Worm (Caenorhabditis elegans): ENCODE measurements around the gene mrps-16.

mrps-16 gene

DNA sequence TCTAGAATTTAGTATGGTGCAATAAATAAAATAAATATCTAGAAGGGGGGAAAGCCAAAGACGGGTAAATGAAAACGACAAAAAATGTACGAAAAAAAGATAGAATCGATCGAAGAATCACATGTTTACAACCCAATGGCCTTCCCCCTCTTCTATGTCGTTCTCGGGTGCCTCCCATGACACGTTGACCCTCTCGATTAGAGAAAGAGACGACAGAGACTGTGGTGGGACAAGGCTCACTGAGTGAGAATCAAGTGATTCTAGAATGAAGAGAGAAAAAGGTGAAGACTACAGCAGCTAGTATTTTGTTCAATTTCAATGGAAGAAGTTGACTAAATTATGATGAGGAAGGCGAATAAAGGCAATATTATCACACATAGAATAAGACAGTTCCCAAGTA lies 48.1 kb upstream of the mrps-16 start:
- peak; percentile 43 for TF ChIP-seq unc-62 (GFP tag; optimal IDR thresholded peaks at IDR 0.05)
- peak; percentile 26; the same call in 1 of the 2 replicates for TF ChIP-seq C06A6.2 (GFP tag; conservative IDR thresholded peaks at IDR 0.05)
- no peak for TF ChIP-seq K11D2.4 (GFP tag; IDR thresholded peaks at IDR 0.05)
- peak; percentile 45 for TF ChIP-seq pha-4 (tag; optimal IDR thresholded peaks at IDR 0.05)
- TF ChIP-seq die-1 (tag; optimal IDR thresholded peaks at IDR 0.05): peak; percentile 23
- TF ChIP-seq ets-4 (GFP tag; optimal IDR thresholded peaks at IDR 0.05): peak; percentile 13
- TF ChIP-seq unc-130 (GFP tag; optimal IDR thresholded peaks at IDR 0.05): no peak
- TF ChIP-seq hsf-1 (GFP tag; IDR thresholded peaks at IDR 0.05): no peak
- peak; percentile 38 for TF ChIP-seq K12H6.12 (tag; optimal IDR thresholded peaks at IDR 0.05)
- 0 out of 2 replicates have a peak, but pooled peaks have one; percentile 47 for TF ChIP-seq rcor-1 (GFP tag; IDR thresholded peaks at IDR 0.05)
- TF ChIP-seq attf-5 (GFP tag; optimal IDR thresholded peaks at IDR 0.05): peak; percentile 74
- no peak for TF ChIP-seq rec-8 (tag; optimal IDR thresholded peaks at IDR 0.05)
- TF ChIP-seq lin-40 (tag; optimal IDR thresholded peaks at IDR 0.05): peak; percentile 15
- TF ChIP-seq B0261.1 (tag; optimal IDR thresholded peaks at IDR 0.05): no peak
- TF ChIP-seq madf-10 (tag; optimal IDR thresholded peaks at IDR 0.05): peak; percentile 32
- peak; percentile 47 for TF ChIP-seq atf-7 (tag; optimal IDR thresholded peaks at IDR 0.05)
- TF ChIP-seq cebp-1 (GFP tag; IDR thresholded peaks at IDR 0.05): no peak; the same call in 1 of the 2 replicates
- peak; percentile 65 for TF ChIP-seq cebp-1 (tag; optimal IDR thresholded peaks at IDR 0.05)
- TF ChIP-seq F52B5.7 (tag; optimal IDR thresholded peaks at IDR 0.05): no peak
- TF ChIP-seq ztf-3 (GFP tag; optimal IDR thresholded peaks at IDR 0.05): no peak
- TF ChIP-seq Y53F4B.3 (GFP tag; IDR thresholded peaks at IDR 0.05): no peak
- TF ChIP-seq lin-26 (GFP tag; IDR thresholded peaks at IDR 0.05): peak; percentile 62; the same call in 1 of the 2 replicates
- no peak for TF ChIP-seq snpc-4 (GFP tag; optimal IDR thresholded peaks at IDR 0.05)
- TF ChIP-seq snpc-4 (tag; optimal IDR thresholded peaks at IDR 0.05): peak in 3 of 4 experiments; percentile 8 to 18 (median 9)
- no peak for TF ChIP-seq ztf-26 (tag; optimal IDR thresholded peaks at IDR 0.05)
- peak in 1 of 2 experiments; percentile 32 for TF ChIP-seq let-607 (tag; optimal IDR thresholded peaks at IDR 0.05)
- TF ChIP-seq mcd-1 (GFP tag; IDR thresholded peaks at IDR 0.05): peak; percentile 51
- peak; percentile 6 for TF ChIP-seq somi-1 (GFP tag; optimal IDR thresholded peaks at IDR 0.05)
- TF ChIP-seq egrh-3 (GFP tag; IDR thresholded peaks at IDR 0.05): 0 out of 2 replicates have a peak, but pooled peaks have one; percentile 16
- peak; percentile 65; the same call in 1 of the 2 replicates for TF ChIP-seq B0336.3 (GFP tag; IDR thresholded peaks at IDR 0.05)
- TF ChIP-seq ztf-18 (tag; optimal IDR thresholded peaks at IDR 0.05): no peak
- TF ChIP-seq tbp1 (GFP tag; optimal IDR thresholded peaks at IDR 0.05): peak; percentile 29
- TF ChIP-seq hlh-12 (tag; optimal IDR thresholded peaks at IDR 0.05): no peak
- TF ChIP-seq gei-17 (GFP tag; optimal IDR thresholded peaks at IDR 0.05): no peak
- peak; percentile 18 for TF ChIP-seq lin-54 (GFP tag; optimal IDR thresholded peaks at IDR 0.05)
- no peak for TF ChIP-seq Y56A3A.18 (GFP tag; IDR thresholded peaks at IDR 0.05)
- no peak for TF ChIP-seq F57A8.1 (GFP tag; optimal IDR thresholded peaks at IDR 0.05)
- TF ChIP-seq nhr-80 (tag; optimal IDR thresholded peaks at IDR 0.05): peak; percentile 57
- 0 out of 2 replicates have a peak, but pooled peaks have one; percentile 59 for TF ChIP-seq nfyb-1 (GFP tag; IDR thresholded peaks at IDR 0.05)
- TF ChIP-seq dox-1 (GFP tag; IDR thresholded peaks at IDR 0.05): peak; percentile 65
- peak; percentile 57 for TF ChIP-seq ceh-27 (GFP tag; optimal IDR thresholded peaks at IDR 0.05)

All from whole organism, young adult.